Fruit fly (Drosophila melanogaster) whole organism, embryonic: ENCODE data around the gene CG6983.

Source experiments
- Abd-B ChIP-seq: fragments of 200-800 bp; sonication (Bioruptor generic); optimal IDR thresholded peaks from 2 replicates; lab custom pipeline; 2018; ENCODE audit warnings: missing biosample characterization, mild to moderate bottlenecking, missing genetic modification characterization, moderate library complexity
- BEAF-32 ChIP-seq: fragments of 200-800 bp; sonication (Bioruptor generic); optimal IDR thresholded peaks from 3 replicates; lab custom pipeline; 2017; ENCODE audit warnings: missing biosample characterization, missing genetic modification characterization, mild to moderate bottlenecking, moderate library complexity, missing genetic modification reagents
- CG10654 ChIP-seq: fragments of 200-800 bp; sonication (Bioruptor generic); optimal IDR thresholded peaks from 2 replicates; lab custom pipeline; 2016; ENCODE audit warnings: missing biosample characterization, missing genetic modification characterization
- CG12155 ChIP-seq: fragments of 200-800 bp; sonication (Bioruptor generic); optimal IDR thresholded peaks from 3 replicates; lab custom pipeline; 2016; ENCODE audit warnings: missing biosample characterization, missing genetic modification characterization
- CG13287 ChIP-seq: fragments of 200-800 bp; sonication (Bioruptor generic); IDR thresholded peaks from 2 replicates; pipeline ENCODE4 v1.3.6; 2022; ENCODE audit warnings: missing biosample characterization, missing genetic modification characterization; ENCODE audit not compliant: partially characterized antibody
- CG14710 ChIP-seq: fragments of 200-800 bp; sonication (Bioruptor generic); optimal IDR thresholded peaks from 3 replicates; lab custom pipeline; 2019; ENCODE audit warnings: missing biosample characterization, mild to moderate bottlenecking, missing genetic modification characterization, moderate library complexity
- CG15514 ChIP-seq: fragments of 200-800 bp; sonication (Bioruptor generic); optimal IDR thresholded peaks from 3 replicates; lab custom pipeline; 2017; ENCODE audit warnings: missing biosample characterization, missing genetic modification characterization, mild to moderate bottlenecking, moderate library complexity, missing genetic modification reagents
- CG16863 ChIP-seq: fragments of 200-800 bp; sonication (Bioruptor generic); optimal IDR thresholded peaks from 3 replicates; lab custom pipeline; 2016; ENCODE audit warnings: missing biosample characterization, missing genetic modification characterization
- CG17568 ChIP-seq: fragments of 200-800 bp; sonication (Bioruptor generic); optimal IDR thresholded peaks from 2 replicates; lab custom pipeline; 2018; ENCODE audit warnings: missing biosample characterization, mild to moderate bottlenecking, missing genetic modification characterization, moderate library complexity
- CG1792 ChIP-seq: fragments of 200-800 bp; sonication (Bioruptor generic); optimal IDR thresholded peaks from 2 replicates; lab custom pipeline; 2016; ENCODE audit warnings: missing biosample characterization, missing genetic modification characterization
- CG1832 ChIP-seq: fragments of 200-800 bp; sonication (Bioruptor generic); optimal IDR thresholded peaks from 2 replicates; lab custom pipeline; 2017; ENCODE audit warnings: missing biosample characterization, mild to moderate bottlenecking, missing genetic modification characterization, inconsistent platforms
- CG2116 ChIP-seq: fragments of 200-800 bp; sonication (Bioruptor generic); optimal IDR thresholded peaks from 3 replicates; lab custom pipeline; 2018; ENCODE audit warnings: missing biosample characterization, mild to moderate bottlenecking, missing genetic modification characterization
- CG2712 ChIP-seq: fragments of 200-800 bp; optimal IDR thresholded peaks from 3 replicates; lab custom pipeline; 2019; ENCODE audit warnings: missing biosample characterization, mild to moderate bottlenecking, missing genetic modification characterization, moderate library complexity
- CG30403 ChIP-seq: fragments of 200-800 bp; sonication (Bioruptor generic); optimal IDR thresholded peaks from 3 replicates; lab custom pipeline; 2016; ENCODE audit warnings: missing biosample characterization, missing genetic modification characterization
- CG32772 ChIP-seq: fragments of 200-800 bp; sonication (Bioruptor generic); IDR thresholded peaks from 2 replicates; pipeline ENCODE4 v1.3.6; 2022; ENCODE audit warnings: missing biosample characterization, missing genetic modification characterization
- CG4617 ChIP-seq: fragments of 200-800 bp; sonication (Bioruptor generic); optimal IDR thresholded peaks from 3 replicates; lab custom pipeline; 2016; ENCODE audit warnings: missing biosample characterization, missing genetic modification characterization, borderline replicate concordance
- CG4854 ChIP-seq: fragments of 200-800 bp; sonication (Bioruptor generic); optimal IDR thresholded peaks from 2 replicates; lab custom pipeline; 2016; ENCODE audit warnings: missing biosample characterization, missing genetic modification characterization, inconsistent platforms
- CG6272 ChIP-seq: fragments of 200-800 bp; sonication (Bioruptor generic); IDR thresholded peaks from 2 replicates; pipeline ENCODE4 v1.3.6; 2022; ENCODE audit warnings: missing biosample characterization, missing genetic modification characterization
- CG6765 ChIP-seq: fragments of 200-800 bp; sonication (Bioruptor generic); optimal IDR thresholded peaks from 3 replicates; lab custom pipeline; 2017; ENCODE audit warnings: missing biosample characterization, mild to moderate bottlenecking, missing genetic modification characterization
- CG7271 ChIP-seq: fragments of 200-800 bp; sonication (Bioruptor generic); optimal IDR thresholded peaks from 2 replicates; lab custom pipeline; 2018; ENCODE audit warnings: missing biosample characterization, mild to moderate bottlenecking, missing genetic modification characterization, moderate library complexity
- CG9727 ChIP-seq: fragments of 200-800 bp; sonication (Bioruptor generic); optimal IDR thresholded peaks from 3 replicates; lab custom pipeline; 2017; ENCODE audit warnings: missing biosample characterization, mild to moderate bottlenecking, missing genetic modification characterization
- CG9797 ChIP-seq: fragments of 200-800 bp; sonication (Bioruptor generic); optimal IDR thresholded peaks from 3 replicates; lab custom pipeline; 2018; ENCODE audit warnings: missing biosample characterization, mild to moderate bottlenecking, missing genetic modification characterization
- Dp ChIP-seq: fragments of 200-800 bp; sonication (Bioruptor generic); optimal IDR thresholded peaks from 2 replicates; lab custom pipeline; 2018; ENCODE audit warnings: missing biosample characterization, mild to moderate bottlenecking, missing genetic modification characterization, moderate library complexity
- E2f2 ChIP-seq: fragments of 200-800 bp; sonication (Bioruptor generic); IDR thresholded peaks from 2 replicates; pipeline ENCODE4 v1.3.6; 2022; ENCODE audit warnings: missing biosample characterization, missing genetic modification characterization
- Ets97D ChIP-seq: fragments of 200-800 bp; sonication (Bioruptor generic); optimal IDR thresholded peaks from 3 replicates; lab custom pipeline; 2016; ENCODE audit warnings: missing biosample characterization, missing genetic modification characterization
- Gsc ChIP-seq: fragments of 200-800 bp; sonication (Bioruptor generic); IDR thresholded peaks from 2 replicates; pipeline ENCODE4 v1.3.6; 2022; ENCODE audit warnings: missing biosample characterization, missing genetic modification characterization
- HLH54F ChIP-seq: fragments of 200-800 bp; sonication (Bioruptor generic); optimal IDR thresholded peaks from 3 replicates; lab custom pipeline; 2016; ENCODE audit warnings: missing biosample characterization, missing genetic modification characterization
- MBD-R2 ChIP-seq: fragments of 200-800 bp; sonication (Bioruptor generic); IDR thresholded peaks from 2 replicates; pipeline ENCODE4 v1.3.6; 2022; ENCODE audit warnings: missing biosample characterization, missing genetic modification characterization
- Max ChIP-seq: fragments of 200-800 bp; sonication (Bioruptor generic); optimal IDR thresholded peaks from 2 replicates; lab custom pipeline; 2016; ENCODE audit warnings: missing biosample characterization, mild to moderate bottlenecking, missing genetic modification characterization
- Meics ChIP-seq: fragments of 200-800 bp; sonication (Bioruptor generic); optimal IDR thresholded peaks from 2 replicates; lab custom pipeline; 2017; ENCODE audit warnings: missing biosample characterization, mild to moderate bottlenecking, missing genetic modification characterization
- Myb ChIP-seq: fragments of 200-800 bp; sonication (Bioruptor generic); optimal IDR thresholded peaks from 2 replicates; lab custom pipeline; 2016; ENCODE audit warnings: missing biosample characterization, missing genetic modification characterization
- Sin3A ChIP-seq: fragments of >200 bp; optimal IDR thresholded peaks from 2 replicates; lab custom pipeline; 2018
- Sox100B ChIP-seq: fragments of 200-800 bp; sonication (Bioruptor generic); optimal IDR thresholded peaks from 3 replicates; lab custom pipeline; 2018; ENCODE audit warnings: missing biosample characterization, mild to moderate bottlenecking, missing genetic modification characterization
- Sry-β ChIP-seq: fragments of 200-800 bp; sonication (Bioruptor generic); optimal IDR thresholded peaks from 2 replicates; lab custom pipeline; 2018; ENCODE audit warnings: missing biosample characterization, mild to moderate bottlenecking, missing genetic modification characterization, moderate library complexity
- Xbp1 ChIP-seq: fragments of 200-800 bp; sonication (Bioruptor generic); optimal IDR thresholded peaks from 3 replicates; lab custom pipeline; 2016; ENCODE audit warnings: missing biosample characterization, mild to moderate bottlenecking, missing genetic modification characterization
- YL-1 ChIP-seq: fragments of 200-800 bp; sonication (Bioruptor generic); optimal IDR thresholded peaks from 3 replicates; lab custom pipeline; 2017; ENCODE audit warnings: missing biosample characterization, mild to moderate bottlenecking, missing genetic modification characterization
- crc ChIP-seq: fragments of 200-800 bp; sonication (Bioruptor generic); optimal IDR thresholded peaks from 2 replicates; lab custom pipeline; 2016; ENCODE audit warnings: missing biosample characterization, missing genetic modification characterization
- dpn ChIP-seq, 2 experiments: fragments of 200-800 bp; sonication (Bioruptor generic); optimal IDR thresholded peaks; 3 replicates each; lab custom pipeline; 2016; ENCODE audit warnings: missing biosample characterization in 2 of 2, missing genetic modification characterization in 2 of 2
- fd3F ChIP-seq: fragments of 200-800 bp; sonication (Bioruptor generic); optimal IDR thresholded peaks from 2 replicates; lab custom pipeline; 2018; ENCODE audit warnings: missing biosample characterization, mild to moderate bottlenecking, missing genetic modification characterization, moderate library complexity
- fu2 ChIP-seq: fragments of 200-800 bp; sonication (Bioruptor generic); optimal IDR thresholded peaks from 2 replicates; lab custom pipeline; 2016; ENCODE audit warnings: missing biosample characterization, missing genetic modification characterization
- gfzf ChIP-seq: fragments of 200-800 bp; sonication (Bioruptor generic); optimal IDR thresholded peaks from 2 replicates; lab custom pipeline; 2016; ENCODE audit warnings: missing biosample characterization, mild to moderate bottlenecking, missing genetic modification characterization, moderate library complexity
- gt ChIP-seq: fragments of 200-800 bp; sonication (Bioruptor generic); IDR thresholded peaks from 2 replicates; pipeline ENCODE4 v1.3.6; 2022; ENCODE audit warnings: missing biosample characterization, missing genetic modification characterization
- insv ChIP-seq, 2 experiments: fragments of 200-800 bp; sonication (Bioruptor generic); optimal IDR thresholded peaks; 3 replicates each; lab custom pipeline; 2016 to 2018; ENCODE audit warnings: missing biosample characterization in 2 of 2, missing genetic modification characterization in 2 of 2
- phol ChIP-seq: fragments of 200-800 bp; sonication (Bioruptor generic); optimal IDR thresholded peaks from 3 replicates; lab custom pipeline; 2018; ENCODE audit warnings: missing biosample characterization, mild to moderate bottlenecking, missing genetic modification characterization, moderate library complexity
- sd ChIP-seq: fragments of 200-800 bp; sonication (Bioruptor generic); optimal IDR thresholded peaks from 3 replicates; lab custom pipeline; 2018; ENCODE audit warnings: missing biosample characterization, mild to moderate bottlenecking, missing genetic modification characterization, moderate library complexity
- sens ChIP-seq: fragments of 200-800 bp; sonication (Bioruptor generic); peaks from one replicate; lab custom pipeline; 2016; ENCODE audit warnings: missing biosample characterization, missing genetic modification characterization
- tll ChIP-seq, 2 experiments: fragments of 200-800 bp in 1 of 2; fragments of >200 bp in 1 of 2; sonication (Bioruptor generic) in 1 of 2; optimal IDR thresholded peaks; 2 replicates each; lab custom pipeline; 2017 to 2019; ENCODE audit warnings: missing biosample characterization in 2 of 2, missing genetic modification characterization in 2 of 2, mild to moderate bottlenecking in 1 of 2, moderate library complexity in 1 of 2
- trem ChIP-seq: fragments of 200-800 bp; optimal IDR thresholded peaks from 3 replicates; lab custom pipeline; 2019; ENCODE audit warnings: missing biosample characterization, mild to moderate bottlenecking, missing genetic modification characterization, moderate library complexity
- twi ChIP-seq: fragments of 200-800 bp; optimal IDR thresholded peaks from 2 replicates; lab custom pipeline; 2019; ENCODE audit warnings: missing biosample characterization, mild to moderate bottlenecking, missing genetic modification characterization, moderate library complexity
- zf30C ChIP-seq: fragments of 200-800 bp; sonication (Bioruptor generic); optimal IDR thresholded peaks from 3 replicates; lab custom pipeline; 2018; ENCODE audit warnings: missing biosample characterization, mild to moderate bottlenecking, missing genetic modification characterization

CG6983 gene

DNA sequence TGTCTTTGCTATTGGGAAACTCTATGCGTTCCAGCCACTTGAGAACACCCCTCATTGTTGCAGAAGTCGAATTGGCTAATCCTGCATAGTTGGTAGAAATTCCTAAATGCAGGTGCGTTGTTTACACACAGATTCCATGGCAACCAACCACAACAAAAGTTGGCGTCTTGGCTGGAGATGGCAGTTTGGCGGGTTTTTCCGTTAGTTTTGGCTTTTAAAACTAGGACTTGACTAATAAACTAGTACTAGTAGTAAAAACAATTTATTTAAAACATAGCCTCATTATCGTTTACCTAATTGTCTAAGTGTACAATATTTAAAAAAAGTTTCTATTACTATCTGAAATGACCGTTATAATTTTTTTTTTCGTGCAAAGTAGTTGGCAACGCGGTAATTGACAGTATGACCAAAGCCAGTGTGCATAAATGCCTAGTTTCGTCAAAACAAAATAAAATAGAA lies 37.7 kb downstream of the CG6983 start, which contains the start of gene Exo70:
TSS of gene Exo70 (plus strand) at position 413 of the 459 bp plus-strand sequence.
- TF ChIP-seq CG10654 (GFP tag; lab: Kevin White, UChicago) (no peak), trem (peak; percentile 50), sens (peak; percentile 90), CG17568 (GFP tag; lab: Kevin White, UChicago) (no peak), fd3F (peak; percentile 19), HLH54F (GFP tag; lab: Kevin White, UChicago) (peak; percentile 15), E2f2 (GFP tag; lab: Robert Waterston, UW) (peak; percentile 15; the same call in 1 of the 2 replicates), CG16863 (GFP tag; lab: Kevin White, UChicago) (no peak), twi (tag; lab: Kevin White, UChicago) (no peak), Meics (GFP tag; lab: Kevin White, UChicago) (no peak), CG6765 (GFP tag; lab: Kevin White, UChicago) (no peak), gfzf (GFP tag; lab: Kevin White, UChicago) (peak; percentile 76), CG1832 (GFP tag; lab: Kevin White, UChicago) (no peak), CG7271 (no peak), fu2 (peak; percentile 18), CG32772 (peak; percentile 64), CG4854 (GFP tag; lab: Kevin White, UChicago) (peak; percentile 92), YL-1 (GFP tag; lab: Kevin White, UChicago) (peak; percentile 38), CG2712 (tag; lab: Kevin White, UChicago) (peak; percentile 13), CG13287 (GFP tag; lab: Robert Waterston, UW) (peak; percentile 28; the same call in 1 of the 2 replicates), Max (GFP tag; lab: Kevin White, UChicago) (peak; percentile 23), CG14710 (tag; lab: Kevin White, UChicago) (peak; percentile 63), CG4617 (peak; percentile 48), CG12155 (GFP tag; lab: Kevin White, UChicago) (peak; percentile 11), CG1792 (no peak), Abd-B (GFP tag; lab: Kevin White, UChicago) (peak; percentile 17), sd (tag; lab: Kevin White, UChicago) (peak; percentile 82), zf30C (no peak), Xbp1 (GFP tag; lab: Kevin White, UChicago) (peak; percentile 36), CG15514 (GFP tag; lab: Kevin White, UChicago) (peak; percentile 43), dpn (GFP tag; optimal IDR thresholded peaks at IDR 0.05; lab: Kevin White, UChicago) (peak in 1 of 2 experiments; percentile 9), CG9797 (peak; percentile 63), CG6272 (no peak), Sox100B (GFP tag; lab: Kevin White, UChicago) (no peak), BEAF-32 (peak; percentile 43), crc (GFP tag; lab: Kevin White, UChicago) (no peak), CG9727 (GFP tag; lab: Kevin White, UChicago) (peak; percentile 4), Gsc (GFP tag; lab: Robert Waterston, UW) (no peak), CG30403 (GFP tag; lab: Kevin White, UChicago) (peak; percentile 32), Myb (GFP tag; lab: Kevin White, UChicago) (peak; percentile 94), gt (GFP tag; lab: Robert Waterston, UW) (no peak), Dp (peak; percentile 2), insv (GFP tag; optimal IDR thresholded peaks at IDR 0.05; lab: Kevin White, UChicago) (peak in 1 of 2 experiments; percentile 19), tll (GFP tag; optimal IDR thresholded peaks at IDR 0.05; lab: Kevin White, UChicago) (peak in 1 of 2 experiments; percentile 47), phol (tag; lab: Kevin White, UChicago) (peak; percentile 65), Sry-β (GFP tag; lab: Kevin White, UChicago) (peak; percentile 95), Ets97D (GFP tag; lab: Kevin White, UChicago) (peak; percentile 51), CG2116 (GFP tag; lab: Kevin White, UChicago) (peak; percentile 66), MBD-R2 (GFP tag; lab: Robert Waterston, UW) (peak; percentile 56), Sin3A (lab: Kevin White, UChicago) (peak; percentile 62)
